Fruit fly (Drosophila melanogaster): ENCODE results near the gene Dsk.

- TF ChIP-seq CTCF (optimal IDR thresholded peaks at IDR 0.05) (no peak), CG8478 (optimal IDR thresholded peaks at IDR 0.05) (no peak)
Observed at dm6 chr3R:4236534-4236933, 46.5 kb upstream of the Dsk start.
